Fruit fly (Drosophila melanogaster) whole organism, embryonic: ENCODE measurements around the gene CG33490.

Experiments used
- Aef1 ChIP-seq: fragments of 200-800 bp; sonication (Bioruptor generic); IDR thresholded peaks from 3 replicates; pipeline ENCODE4 v1.3.6; 2022; ENCODE audit warnings: missing biosample characterization, missing genetic modification characterization
- Asciz ChIP-seq: fragments of 200-800 bp; sonication (Bioruptor generic); optimal IDR thresholded peaks from 2 replicates; lab custom pipeline; 2017; ENCODE audit warnings: missing biosample characterization, mild to moderate bottlenecking, missing genetic modification characterization, missing genetic modification reagents
- BtbVII ChIP-seq: fragments of 200-800 bp; sonication (Bioruptor generic); optimal IDR thresholded peaks from 3 replicates; lab custom pipeline; 2017; ENCODE audit warnings: missing biosample characterization, mild to moderate bottlenecking, missing genetic modification characterization
- CG11247 ChIP-seq: fragments of 200-800 bp; sonication (Bioruptor generic); IDR thresholded peaks from 2 replicates; pipeline ENCODE4 v1.3.6; 2022; ENCODE audit warnings: missing biosample characterization, missing genetic modification characterization
- CG11696 ChIP-seq: fragments of 200-800 bp; sonication (Bioruptor generic); IDR thresholded peaks from 2 replicates; pipeline ENCODE4 v1.3.6; 2022; ENCODE audit warnings: missing biosample characterization, missing genetic modification characterization
- CG12071 ChIP-seq: fragments of 200-800 bp; sonication (Bioruptor generic); optimal IDR thresholded peaks from 3 replicates; lab custom pipeline; 2018; ENCODE audit warnings: missing biosample characterization, mild to moderate bottlenecking, missing genetic modification characterization
- CG12155 ChIP-seq: fragments of 200-800 bp; sonication (Bioruptor generic); optimal IDR thresholded peaks from 3 replicates; lab custom pipeline; 2016; ENCODE audit warnings: missing biosample characterization, missing genetic modification characterization
- CG12391 ChIP-seq: fragments of 200-800 bp; sonication (Bioruptor generic); optimal IDR thresholded peaks from 3 replicates; lab custom pipeline; 2018; ENCODE audit warnings: missing biosample characterization, mild to moderate bottlenecking, missing genetic modification characterization, moderate library complexity
- CG14710 ChIP-seq: fragments of 200-800 bp; sonication (Bioruptor generic); optimal IDR thresholded peaks from 3 replicates; lab custom pipeline; 2019; ENCODE audit warnings: missing biosample characterization, mild to moderate bottlenecking, missing genetic modification characterization, moderate library complexity
- CG14860 ChIP-seq: fragments of 200-800 bp; sonication (Bioruptor generic); IDR thresholded peaks from 3 replicates; pipeline ENCODE4 v1.3.6; 2022; ENCODE audit warnings: missing biosample characterization, missing genetic modification characterization; ENCODE audit not compliant: partially characterized antibody
- CG1647 ChIP-seq: fragments of 200-800 bp; sonication (Bioruptor generic); optimal IDR thresholded peaks from 3 replicates; lab custom pipeline; 2016; ENCODE audit warnings: missing biosample characterization, missing genetic modification characterization
- CG17385 ChIP-seq: fragments of 200-800 bp; sonication (Bioruptor generic); optimal IDR thresholded peaks from 3 replicates; lab custom pipeline; 2018; ENCODE audit warnings: missing biosample characterization, mild to moderate bottlenecking, missing genetic modification characterization
- CG18619 ChIP-seq: fragments of 200-800 bp; sonication (Bioruptor generic); optimal IDR thresholded peaks from 3 replicates; lab custom pipeline; 2017; ENCODE audit warnings: missing biosample characterization, mild to moderate bottlenecking, missing genetic modification characterization
- CG2678 ChIP-seq: fragments of 200-800 bp; sonication (Bioruptor generic); optimal IDR thresholded peaks from 3 replicates; lab custom pipeline; 2019; ENCODE audit warnings: missing biosample characterization, mild to moderate bottlenecking, missing genetic modification characterization, moderate library complexity
- CG32772 ChIP-seq: fragments of 200-800 bp; sonication (Bioruptor generic); IDR thresholded peaks from 2 replicates; pipeline ENCODE4 v1.3.6; 2022; ENCODE audit warnings: missing biosample characterization, missing genetic modification characterization
- CG4282 ChIP-seq: fragments of 200-800 bp; sonication (Bioruptor generic); optimal IDR thresholded peaks from 2 replicates; lab custom pipeline; 2016; ENCODE audit warnings: missing biosample characterization, missing genetic modification characterization
- CG4360 ChIP-seq: fragments of 200-800 bp; sonication (Bioruptor generic); IDR thresholded peaks from 2 replicates; pipeline ENCODE4 v1.3.6; 2022; ENCODE audit warnings: missing biosample characterization, missing genetic modification characterization
- CG4707 ChIP-seq: fragments of 200-800 bp; sonication (Bioruptor generic); optimal IDR thresholded peaks from 2 replicates; lab custom pipeline; 2018; ENCODE audit warnings: missing biosample characterization, mild to moderate bottlenecking, missing genetic modification characterization, moderate library complexity
- CG7839 ChIP-seq: fragments of 200-800 bp; sonication (Bioruptor generic); optimal IDR thresholded peaks from 3 replicates; lab custom pipeline; 2018; ENCODE audit warnings: missing biosample characterization, mild to moderate bottlenecking, missing genetic modification characterization, moderate library complexity
- CkIIα-i1 ChIP-seq: fragments of 200-800 bp; sonication (Bioruptor generic); IDR thresholded peaks from 2 replicates; pipeline ENCODE4 v1.3.6; 2022; ENCODE audit warnings: missing biosample characterization, missing genetic modification characterization
- CrebB ChIP-seq: fragments of 200-800 bp; sonication (Bioruptor generic); optimal IDR thresholded peaks from 3 replicates; lab custom pipeline; 2018; ENCODE audit warnings: missing biosample characterization, mild to moderate bottlenecking, missing genetic modification characterization
- Dek ChIP-seq: fragments of 200-800 bp; sonication (Bioruptor generic); optimal IDR thresholded peaks from 3 replicates; lab custom pipeline; 2019; ENCODE audit warnings: missing biosample characterization, mild to moderate bottlenecking, missing genetic modification characterization, moderate library complexity
- Dp ChIP-seq: fragments of 200-800 bp; sonication (Bioruptor generic); optimal IDR thresholded peaks from 2 replicates; lab custom pipeline; 2018; ENCODE audit warnings: missing biosample characterization, mild to moderate bottlenecking, missing genetic modification characterization, moderate library complexity
- Drgx ChIP-seq: fragments of 200-800 bp; sonication (Bioruptor generic); IDR thresholded peaks from 2 replicates; pipeline ENCODE4 v1.3.6; 2022; ENCODE audit warnings: missing biosample characterization, missing genetic modification characterization
- Ets65A ChIP-seq: fragments of 200-800 bp; sonication (Bioruptor generic); peaks from one replicate; lab custom pipeline; 2016; ENCODE audit warnings: missing biosample characterization, missing genetic modification characterization
- Fer3 ChIP-seq: fragments of 200-800 bp; sonication (Bioruptor generic); optimal IDR thresholded peaks from 2 replicates; lab custom pipeline; 2018; ENCODE audit warnings: missing biosample characterization, mild to moderate bottlenecking, missing genetic modification characterization, moderate library complexity
- H15 ChIP-seq: fragments of 200-800 bp; sonication (Bioruptor generic); IDR thresholded peaks from 3 replicates; pipeline ENCODE4 v1.3.6; 2022; ENCODE audit warnings: missing biosample characterization, missing genetic modification characterization
- Lpt ChIP-seq: fragments of >200 bp; optimal IDR thresholded peaks from 2 replicates; lab custom pipeline; 2018; ENCODE audit warnings: missing biosample characterization, missing genetic modification characterization
- MESR4 ChIP-seq: fragments of 200-800 bp; sonication (Bioruptor generic); optimal IDR thresholded peaks from 2 replicates; lab custom pipeline; 2018; ENCODE audit warnings: missing biosample characterization, mild to moderate bottlenecking, missing genetic modification characterization, moderate library complexity
- Myb ChIP-seq: fragments of 200-800 bp; sonication (Bioruptor generic); optimal IDR thresholded peaks from 2 replicates; lab custom pipeline; 2016; ENCODE audit warnings: missing biosample characterization, missing genetic modification characterization
- Rfx ChIP-seq: fragments of 200-800 bp; sonication (Bioruptor generic); IDR thresholded peaks from 2 replicates; pipeline ENCODE4 v1.3.6; 2022; ENCODE audit warnings: missing biosample characterization, missing genetic modification characterization
- Scr ChIP-seq: fragments of 200-800 bp; sonication (Bioruptor generic); IDR thresholded peaks from 2 replicates; pipeline ENCODE4 v1.3.6; 2022; ENCODE audit warnings: missing biosample characterization, missing genetic modification characterization; ENCODE audit not compliant: partially characterized antibody
- Vsx1 ChIP-seq: fragments of 200-800 bp; sonication (Bioruptor generic); optimal IDR thresholded peaks from 2 replicates; lab custom pipeline; 2017; ENCODE audit warnings: missing biosample characterization, mild to moderate bottlenecking, missing genetic modification characterization, missing genetic modification reagents
- az2 ChIP-seq: fragments of 200-800 bp; sonication (Bioruptor generic); optimal IDR thresholded peaks from 3 replicates; lab custom pipeline; 2016; ENCODE audit warnings: missing biosample characterization, missing genetic modification characterization
- bcd ChIP-seq: fragments of 200-800 bp; sonication (Bioruptor generic); optimal IDR thresholded peaks from 2 replicates; lab custom pipeline; 2017; ENCODE audit warnings: missing biosample characterization, mild to moderate bottlenecking, missing genetic modification characterization
- caup ChIP-seq: fragments of 200-800 bp; sonication (Bioruptor generic); optimal IDR thresholded peaks from 3 replicates; lab custom pipeline; 2017; ENCODE audit warnings: missing biosample characterization, mild to moderate bottlenecking, missing genetic modification characterization, moderate library complexity; ENCODE audit not compliant: severe bottlenecking
- chm ChIP-seq: fragments of 200-800 bp; sonication (Bioruptor generic); IDR thresholded peaks from 2 replicates; pipeline ENCODE4 v1.3.6; 2022; ENCODE audit warnings: missing biosample characterization, missing genetic modification characterization
- dysf ChIP-seq: fragments of 200-800 bp; sonication (Bioruptor generic); IDR thresholded peaks from 3 replicates; pipeline ENCODE4 v1.3.6; 2022; ENCODE audit warnings: missing biosample characterization, missing genetic modification characterization
- ems ChIP-seq: fragments of 200-800 bp; sonication (Bioruptor generic); optimal IDR thresholded peaks from 3 replicates; lab custom pipeline; 2016; ENCODE audit warnings: missing biosample characterization, missing genetic modification characterization
- esg ChIP-seq: fragments of 200-800 bp; sonication (Bioruptor generic); conservative IDR thresholded peaks from 2 replicates; pipeline ENCODE4 v1.3.6; 2022; ENCODE audit warnings: missing biosample characterization, missing genetic modification characterization
- gcm ChIP-seq: fragments of 200-800 bp; sonication (Bioruptor generic); optimal IDR thresholded peaks from 2 replicates; lab custom pipeline; 2019; ENCODE audit warnings: missing biosample characterization, mild to moderate bottlenecking, missing genetic modification characterization, moderate library complexity
- grau ChIP-seq: fragments of 200-800 bp; optimal IDR thresholded peaks from 3 replicates; lab custom pipeline; 2019; ENCODE audit warnings: missing biosample characterization, mild to moderate bottlenecking, missing genetic modification characterization, moderate library complexity
- hkb ChIP-seq, 2 experiments: fragments of 200-800 bp in 1 of 2; fragments of >200 bp in 1 of 2; sonication (Bioruptor generic) in 1 of 2; IDR thresholded peaks in 1 of 2; optimal IDR thresholded peaks in 1 of 2; 2 replicates each; pipeline versions ENCODE4 v1.3.6 to Lab custom; 2017 to 2022; ENCODE audit warnings: missing biosample characterization in 1 of 2, missing genetic modification characterization in 1 of 2
- ind ChIP-seq: fragments of 200-800 bp; sonication (Bioruptor generic); optimal IDR thresholded peaks from 3 replicates; lab custom pipeline; 2016; ENCODE audit warnings: missing biosample characterization, missing genetic modification characterization
- ken ChIP-seq: fragments of 200-800 bp; sonication (Bioruptor generic); IDR thresholded peaks from 3 replicates; pipeline ENCODE4 v1.3.6; 2022; ENCODE audit warnings: missing biosample characterization, missing genetic modification characterization
- lbe ChIP-seq: fragments of 200-800 bp; sonication (Bioruptor generic); optimal IDR thresholded peaks from 2 replicates; lab custom pipeline; 2016; ENCODE audit warnings: missing biosample characterization, mild to moderate bottlenecking, missing genetic modification characterization
- pan ChIP-seq, 4 experiments: fragments of >200 bp in 3 of 4; fragments of 200-800 bp in 1 of 4; sonication (Bioruptor generic) in 1 of 4; optimal IDR thresholded peaks in 3 of 4; IDR thresholded peaks in 1 of 4; 2 replicates each; pipeline versions ENCODE4 v1.3.6 to Lab custom; 2017 to 2022; ENCODE audit warnings: missing biosample characterization in 2 of 4, missing genetic modification characterization in 2 of 4, mixed read lengths in 1 of 4
- pho ChIP-seq: fragments of 200-800 bp; sonication (Bioruptor generic); optimal IDR thresholded peaks from 2 replicates; lab custom pipeline; 2016; ENCODE audit warnings: missing biosample characterization, missing genetic modification characterization
- row ChIP-seq: fragments of 200-800 bp; sonication (Bioruptor generic); IDR thresholded peaks from 3 replicates; pipeline ENCODE4 v1.3.6; 2022; ENCODE audit warnings: missing biosample characterization, missing genetic modification characterization
- twi ChIP-seq: fragments of 200-800 bp; optimal IDR thresholded peaks from 2 replicates; lab custom pipeline; 2019; ENCODE audit warnings: missing biosample characterization, mild to moderate bottlenecking, missing genetic modification characterization, moderate library complexity

The CG33490 gene

dm6 chr3L:11556637-11557036 lies 17.8 kb downstream of the CG33490 start (continued):
- TF ChIP-seq CkIIα-i1 = no peak
- TF ChIP-seq Vsx1 (GFP tag; lab: Kevin White, UChicago) = peak; percentile 22
- TF ChIP-seq gcm (GFP tag; lab: Kevin White, UChicago) = no peak
- TF ChIP-seq bcd (GFP tag; lab: Kevin White, UChicago) = peak; percentile 32
- peak; percentile 12 for TF ChIP-seq Ets65A (GFP tag; lab: Kevin White, UChicago)
- TF ChIP-seq Drgx (GFP tag; lab: Robert Waterston, UW) = no peak
- TF ChIP-seq CG12391 (tag; lab: Kevin White, UChicago) = peak; percentile 21
- no peak for TF ChIP-seq CG1647 (GFP tag; lab: Kevin White, UChicago)
- TF ChIP-seq CG12155 = peak; percentile 23
- no peak for TF ChIP-seq pan (optimal IDR thresholded peaks at IDR 0.05; lab: Kevin White, UChicago)
- TF ChIP-seq pan (GFP tag; optimal IDR thresholded peaks at IDR 0.05 in 1 of 2, IDR thresholded peaks at IDR 0.05 in 1 of 2) = peak in 1 of 2 experiments; percentile 20
- peak; percentile 51 for TF ChIP-seq Dek
- no peak for TF ChIP-seq BtbVII (GFP tag; lab: Kevin White, UChicago)
- TF ChIP-seq CG14860 (GFP tag; lab: Robert Waterston, UW) = no peak
- no peak for TF ChIP-seq hkb (optimal IDR thresholded peaks at IDR 0.05; lab: Kevin White, UChicago)
- TF ChIP-seq hkb (GFP tag; IDR thresholded peaks at IDR 0.05; lab: Robert Waterston, UW) = no peak
- TF ChIP-seq CG2678 (tag; lab: Kevin White, UChicago) = peak; percentile 65
- TF ChIP-seq lbe (GFP tag; lab: Kevin White, UChicago) = no peak
- TF ChIP-seq Asciz (GFP tag; lab: Kevin White, UChicago) = no peak
- no peak for TF ChIP-seq twi (tag; lab: Kevin White, UChicago)
- TF ChIP-seq MESR4 (GFP tag; lab: Kevin White, UChicago) = no peak
- TF ChIP-seq az2 (GFP tag; lab: Kevin White, UChicago) = peak; percentile 29
- peak; percentile 41 for TF ChIP-seq caup (GFP tag; lab: Kevin White, UChicago)
- peak; percentile 19 for TF ChIP-seq CG17385
- no peak; the same call in 2 of the 3 replicates for TF ChIP-seq dysf
- no peak for TF ChIP-seq Myb
- peak; percentile 61 for TF ChIP-seq grau (tag; lab: Kevin White, UChicago)
- no peak for TF ChIP-seq CrebB (tag; lab: Kevin White, UChicago)
- TF ChIP-seq Scr = no peak
- TF ChIP-seq CG11247 (GFP tag; lab: Robert Waterston, UW) = no peak
- TF ChIP-seq ems = no peak
- no peak for TF ChIP-seq ken
- no peak for TF ChIP-seq CG4707 (GFP tag; lab: Kevin White, UChicago)
- TF ChIP-seq ind = peak; percentile 10
- TF ChIP-seq pho (GFP tag; lab: Kevin White, UChicago) = peak; percentile 7
- TF ChIP-seq H15 (GFP tag; lab: Robert Waterston, UW) = no peak
- no peak for TF ChIP-seq Lpt (GFP tag; lab: Kevin White, UChicago)
- TF ChIP-seq Dp (GFP tag; lab: Kevin White, UChicago) = no peak
- peak; percentile 71; the same call in 1 of the 2 replicates for TF ChIP-seq CG11696 (GFP tag; lab: Robert Waterston, UW)
- no peak for TF ChIP-seq CG14710
- TF ChIP-seq CG12071 (GFP tag; lab: Kevin White, UChicago) = no peak
- peak; percentile 44 for TF ChIP-seq CG18619
- no peak for TF ChIP-seq Aef1 (GFP tag; lab: Robert Waterston, UW)
- peak; percentile 57 for TF ChIP-seq CG7839 (tag; lab: Kevin White, UChicago)
- TF ChIP-seq Fer3 = peak; percentile 30
- no peak for TF ChIP-seq CG32772
- TF ChIP-seq CG4360 = no peak
- peak; percentile 38; the same call in 1 of the 2 replicates for TF ChIP-seq Rfx
- TF ChIP-seq chm (GFP tag; lab: Robert Waterston, UW) = no peak
- TF ChIP-seq esg = no peak
- peak; percentile 15; the same call in 1 of the 3 replicates for TF ChIP-seq row (GFP tag; lab: Robert Waterston, UW)
- TF ChIP-seq CG4282 (GFP tag; lab: Kevin White, UChicago) = no peak
